Worm (Caenorhabditis elegans) whole organism, young adult: Measurements from ENCODE around the gene F58G6.3.

Experiments used
- Y79H2A.3 ChIP-seq: fragments of 200-800 bp; sonication (Bioruptor generic); conservative IDR thresholded peaks from 2 replicates; pipeline ENCODE4 v1.3.6; 2022; ENCODE audit warnings: missing genetic modification reagents, missing genetic modification characterization, missing compliant biosample characterization
- ama-1 ChIP-seq, 3 experiments: fragments of 150-350 bp in 1 of 3; sonication (generic microtip) in 2 of 3; optimal IDR thresholded peaks; 2 replicates each; lab custom pipeline; 2014 to 2018; ENCODE audit warnings: missing biosample characterization in 2 of 3, missing genetic modification characterization in 2 of 3, missing genetic modification reagents in 2 of 3
- mcd-1 ChIP-seq: fragments of 200-800 bp; sonication (Bioruptor generic); IDR thresholded peaks from 2 replicates; pipeline ENCODE4 v1.3.6; 2022; ENCODE audit warnings: missing genetic modification reagents, missing genetic modification characterization, missing compliant biosample characterization
- nhr-90 ChIP-seq: sonication (generic microtip); optimal IDR thresholded peaks from 2 replicates; lab custom pipeline; 2016; ENCODE audit warnings: missing genotype, mild to moderate bottlenecking, missing genetic modification characterization, missing compliant biosample characterization

- TF ChIP-seq mcd-1 (no peak), Y79H2A.3 (GFP tag; lab: Robert Waterston, UW) (no peak), nhr-90 (tag; lab: Kevin White, UChicago) (no peak), ama-1 (optimal IDR thresholded peaks at IDR 0.05; lab: Kevin White, UChicago) (no peak), ama-1 (GFP tag; optimal IDR thresholded peaks at IDR 0.05; lab: Kevin White, UChicago) (no peak)
These were observed 30.1 kb upstream of the F58G6.3 start, which contains the start of gene W09C2.9 for ce11 chrIV:9623269-9623668.
